Fruit fly (Drosophila melanogaster) whole organism, embryonic: Measurements from ENCODE around the gene CG13248.
A peak's percentile ranks its signal among the peaks of the same experiment; 100 is the strongest.

Experiments used
- ATbp ChIP-seq: fragments of 200-800 bp; sonication (Bioruptor generic); optimal IDR thresholded peaks from 2 replicates; lab custom pipeline; 2017; ENCODE audit warnings: missing biosample characterization, mild to moderate bottlenecking, missing genetic modification characterization, missing genetic modification reagents
- Atf6 ChIP-seq: fragments of 200-800 bp; sonication (Bioruptor generic); IDR thresholded peaks from 2 replicates; pipeline ENCODE4 v1.3.6; 2022; ENCODE audit warnings: missing biosample characterization, missing genetic modification characterization
- B-H1 ChIP-seq: fragments of 200-800 bp; sonication (Bioruptor generic); IDR thresholded peaks from 3 replicates; pipeline ENCODE4 v1.3.6; 2022; ENCODE audit warnings: missing biosample characterization, missing genetic modification characterization
- CG11696 ChIP-seq: fragments of 200-800 bp; sonication (Bioruptor generic); IDR thresholded peaks from 2 replicates; pipeline ENCODE4 v1.3.6; 2022; ENCODE audit warnings: missing biosample characterization, missing genetic modification characterization
- CG17328 ChIP-seq: fragments of 200-800 bp; sonication (Bioruptor generic); IDR thresholded peaks from 2 replicates; pipeline ENCODE4 v1.3.6; 2022; ENCODE audit warnings: missing biosample characterization, missing genetic modification characterization
- CG17829 ChIP-seq: fragments of 200-800 bp; optimal IDR thresholded peaks from 2 replicates; lab custom pipeline; 2019; ENCODE audit warnings: missing biosample characterization, mild to moderate bottlenecking, missing genetic modification characterization, moderate library complexity
- CG3163 ChIP-seq: fragments of 200-800 bp; sonication (Bioruptor generic); optimal IDR thresholded peaks from 3 replicates; lab custom pipeline; 2016; ENCODE audit warnings: missing biosample characterization, missing genetic modification characterization
- CG32767 ChIP-seq: fragments of 200-800 bp; sonication (Bioruptor generic); IDR thresholded peaks from 2 replicates; pipeline ENCODE4 v1.3.6; 2022; ENCODE audit warnings: missing biosample characterization, missing genetic modification characterization
- CG3407 ChIP-seq: fragments of 200-800 bp; sonication (Bioruptor generic); optimal IDR thresholded peaks from 2 replicates; lab custom pipeline; 2018; ENCODE audit warnings: missing biosample characterization, mild to moderate bottlenecking, missing genetic modification characterization
- CG34376 ChIP-seq: fragments of 200-800 bp; sonication (Bioruptor generic); optimal IDR thresholded peaks from 2 replicates; lab custom pipeline; 2018; ENCODE audit warnings: missing biosample characterization, mild to moderate bottlenecking, missing genetic modification characterization
- CG4404 ChIP-seq: fragments of 200-800 bp; sonication (Bioruptor generic); IDR thresholded peaks from 2 replicates; pipeline ENCODE4 v1.3.6; 2022; ENCODE audit warnings: missing biosample characterization, missing genetic modification characterization
- CG4617 ChIP-seq: fragments of 200-800 bp; sonication (Bioruptor generic); optimal IDR thresholded peaks from 3 replicates; lab custom pipeline; 2016; ENCODE audit warnings: missing biosample characterization, missing genetic modification characterization, borderline replicate concordance
- CG6654 ChIP-seq: fragments of 200-800 bp; sonication (Bioruptor generic); optimal IDR thresholded peaks from 2 replicates; lab custom pipeline; 2017; ENCODE audit warnings: missing biosample characterization, mild to moderate bottlenecking, missing genetic modification characterization
- CG8388 ChIP-seq: fragments of 200-800 bp; sonication (Bioruptor generic); optimal IDR thresholded peaks from 2 replicates; lab custom pipeline; 2019; ENCODE audit warnings: missing biosample characterization, mild to moderate bottlenecking, missing genetic modification characterization, moderate library complexity
- CTCF ChIP-seq: fragments of 200-800 bp; sonication (Bioruptor generic); optimal IDR thresholded peaks from 2 replicates; lab custom pipeline; 2017; ENCODE audit warnings: missing biosample characterization, mild to moderate bottlenecking, missing genetic modification characterization, moderate library complexity
- D ChIP-seq, 2 experiments: fragments of 200-800 bp in 1 of 2; fragments of >200 bp in 1 of 2; sonication (Bioruptor generic) in 1 of 2; optimal IDR thresholded peaks; 2 replicates in 1 of 2; 3 replicates in 1 of 2; lab custom pipeline; 2017; ENCODE audit warnings: mild to moderate bottlenecking in 1 of 2, missing biosample characterization in 1 of 2, missing genetic modification characterization in 1 of 2, missing genetic modification reagents in 1 of 2
- D19A ChIP-seq: fragments of 200-800 bp; optimal IDR thresholded peaks from 3 replicates; lab custom pipeline; 2019; ENCODE audit warnings: missing biosample characterization, mild to moderate bottlenecking, missing genetic modification characterization, moderate library complexity
- Dbx ChIP-seq: fragments of 200-800 bp; sonication (Bioruptor generic); IDR thresholded peaks from 3 replicates; pipeline ENCODE4 v1.3.6; 2022; ENCODE audit warnings: missing biosample characterization, missing genetic modification characterization
- Doc2 ChIP-seq: fragments of 200-800 bp; sonication (Bioruptor generic); IDR thresholded peaks from 2 replicates; pipeline ENCODE4 v1.3.6; 2022; ENCODE audit warnings: missing biosample characterization, missing genetic modification characterization
- Eip74EF ChIP-seq, 2 experiments: fragments of 200-800 bp in 1 of 2; fragments of >200 bp in 1 of 2; sonication (Bioruptor generic) in 1 of 2; optimal IDR thresholded peaks; 2 replicates each; lab custom pipeline; 2017 to 2019; ENCODE audit warnings: missing biosample characterization in 2 of 2, missing genetic modification characterization in 2 of 2, mild to moderate bottlenecking in 1 of 2, moderate library complexity in 1 of 2
- GATAe ChIP-seq: fragments of 200-800 bp; sonication (Bioruptor generic); conservative IDR thresholded peaks from 2 replicates; pipeline ENCODE4 v1.3.6; 2022; ENCODE audit warnings: missing biosample characterization, missing genetic modification characterization
- H15 ChIP-seq: fragments of 200-800 bp; sonication (Bioruptor generic); IDR thresholded peaks from 3 replicates; pipeline ENCODE4 v1.3.6; 2022; ENCODE audit warnings: missing biosample characterization, missing genetic modification characterization
- Hey ChIP-seq: fragments of 200-800 bp; sonication (Bioruptor generic); optimal IDR thresholded peaks from 3 replicates; lab custom pipeline; 2018; ENCODE audit warnings: missing biosample characterization, mild to moderate bottlenecking, missing genetic modification characterization
- HmgZ ChIP-seq: fragments of 200-800 bp; sonication (Bioruptor generic); optimal IDR thresholded peaks from 2 replicates; lab custom pipeline; 2018; ENCODE audit warnings: missing biosample characterization, mild to moderate bottlenecking, missing genetic modification characterization
- Lpt ChIP-seq: fragments of >200 bp; optimal IDR thresholded peaks from 2 replicates; lab custom pipeline; 2018; ENCODE audit warnings: missing biosample characterization, missing genetic modification characterization
- MTF-1 ChIP-seq: fragments of 200-800 bp; sonication (Bioruptor generic); optimal IDR thresholded peaks from 2 replicates; lab custom pipeline; 2018; ENCODE audit warnings: missing biosample characterization, mild to moderate bottlenecking, missing genetic modification characterization, borderline replicate concordance
- Neu2 ChIP-seq: fragments of 200-800 bp; sonication (Bioruptor generic); optimal IDR thresholded peaks from 3 replicates; lab custom pipeline; 2016; ENCODE audit warnings: missing biosample characterization, missing genetic modification characterization, borderline replicate concordance
- Nf-YB ChIP-seq: fragments of 200-800 bp; sonication (Bioruptor generic); optimal IDR thresholded peaks from 3 replicates; lab custom pipeline; 2019; ENCODE audit warnings: missing biosample characterization, mild to moderate bottlenecking, missing genetic modification characterization, moderate library complexity
- Oli ChIP-seq: fragments of 200-800 bp; sonication (Bioruptor generic); optimal IDR thresholded peaks from 2 replicates; lab custom pipeline; 2018; ENCODE audit warnings: missing biosample characterization, mild to moderate bottlenecking, missing genetic modification characterization, moderate library complexity
- Opbp ChIP-seq: fragments of 200-800 bp; sonication (Bioruptor generic); IDR thresholded peaks from 3 replicates; pipeline ENCODE4 v1.3.6; 2022; ENCODE audit warnings: missing biosample characterization, missing genetic modification characterization; ENCODE audit not compliant: partially characterized antibody
- Taf1 ChIP-seq: fragments of 200-800 bp; sonication (Bioruptor generic); IDR thresholded peaks from 2 replicates; pipeline ENCODE4 v1.3.6; 2022; ENCODE audit warnings: missing biosample characterization, missing genetic modification characterization
- Vsx1 ChIP-seq: fragments of 200-800 bp; sonication (Bioruptor generic); optimal IDR thresholded peaks from 2 replicates; lab custom pipeline; 2017; ENCODE audit warnings: missing biosample characterization, mild to moderate bottlenecking, missing genetic modification characterization, missing genetic modification reagents
- Xbp1 ChIP-seq: fragments of 200-800 bp; sonication (Bioruptor generic); optimal IDR thresholded peaks from 3 replicates; lab custom pipeline; 2016; ENCODE audit warnings: missing biosample characterization, mild to moderate bottlenecking, missing genetic modification characterization
- al ChIP-seq: fragments of 200-800 bp; sonication (Bioruptor generic); IDR thresholded peaks from 2 replicates; pipeline ENCODE4 v1.3.6; 2022; ENCODE audit warnings: missing biosample characterization, missing genetic modification characterization
- ap ChIP-seq: fragments of 200-800 bp; sonication (Bioruptor generic); IDR thresholded peaks from 2 replicates; pipeline ENCODE4 v1.3.6; 2022; ENCODE audit warnings: missing biosample characterization, missing genetic modification characterization
- caup ChIP-seq: fragments of 200-800 bp; sonication (Bioruptor generic); optimal IDR thresholded peaks from 3 replicates; lab custom pipeline; 2017; ENCODE audit warnings: missing biosample characterization, mild to moderate bottlenecking, missing genetic modification characterization, moderate library complexity; ENCODE audit not compliant: severe bottlenecking
- chn ChIP-seq: fragments of 200-800 bp; sonication (Bioruptor generic); optimal IDR thresholded peaks from 2 replicates; lab custom pipeline; 2016; ENCODE audit warnings: missing biosample characterization, missing genetic modification characterization
- dm ChIP-seq: fragments of 200-800 bp; sonication (Bioruptor generic); optimal IDR thresholded peaks from 3 replicates; lab custom pipeline; 2016; ENCODE audit warnings: missing biosample characterization, missing genetic modification characterization
- en ChIP-seq: fragments of 200-800 bp; sonication (Bioruptor generic); optimal IDR thresholded peaks from 2 replicates; lab custom pipeline; 2016; ENCODE audit warnings: missing biosample characterization, missing genetic modification characterization
- ewg ChIP-seq: fragments of 200-800 bp; sonication (Bioruptor generic); optimal IDR thresholded peaks from 3 replicates; lab custom pipeline; 2017; ENCODE audit warnings: mild to moderate bottlenecking, missing biosample characterization, missing genetic modification reagents, missing genetic modification characterization
- exex ChIP-seq: fragments of 200-800 bp; sonication (Bioruptor generic); optimal IDR thresholded peaks from 4 replicates; lab custom pipeline; 2018; ENCODE audit warnings: missing biosample characterization, mild to moderate bottlenecking, missing genetic modification characterization, moderate library complexity
- fu2 ChIP-seq: fragments of 200-800 bp; sonication (Bioruptor generic); optimal IDR thresholded peaks from 2 replicates; lab custom pipeline; 2016; ENCODE audit warnings: missing biosample characterization, missing genetic modification characterization
- odd ChIP-seq: fragments of 200-800 bp; sonication (Bioruptor generic); optimal IDR thresholded peaks from 2 replicates; lab custom pipeline; 2017; ENCODE audit warnings: missing biosample characterization, mild to moderate bottlenecking, missing genetic modification characterization
- rib ChIP-seq: fragments of 200-800 bp; sonication (Bioruptor generic); IDR thresholded peaks from 2 replicates; pipeline ENCODE4 v1.3.6; 2022; ENCODE audit warnings: missing biosample characterization, missing genetic modification characterization
- sc ChIP-seq, 3 experiments: fragments of >200 bp in 2 of 3; fragments of 200-800 bp in 1 of 3; sonication (Bioruptor generic) in 1 of 3; optimal IDR thresholded peaks; 2 replicates in 2 of 3; 3 replicates in 1 of 3; lab custom pipeline; 2017; ENCODE audit warnings: mild to moderate bottlenecking in 1 of 3, missing biosample characterization in 1 of 3, missing genetic modification characterization in 1 of 3, missing genetic modification reagents in 1 of 3
- sens ChIP-seq: fragments of 200-800 bp; sonication (Bioruptor generic); peaks from one replicate; lab custom pipeline; 2016; ENCODE audit warnings: missing biosample characterization, missing genetic modification characterization
- seq ChIP-seq: fragments of 200-800 bp; sonication (Bioruptor generic); IDR thresholded peaks from 2 replicates; pipeline ENCODE4 v1.3.6; 2022; ENCODE audit warnings: missing biosample characterization, missing genetic modification characterization
- tap ChIP-seq: fragments of 200-800 bp; optimal IDR thresholded peaks from 3 replicates; lab custom pipeline; 2019; ENCODE audit warnings: missing biosample characterization, mild to moderate bottlenecking, missing genetic modification characterization, moderate library complexity
- tll ChIP-seq, 2 experiments: fragments of 200-800 bp in 1 of 2; fragments of >200 bp in 1 of 2; sonication (Bioruptor generic) in 1 of 2; optimal IDR thresholded peaks; 2 replicates each; lab custom pipeline; 2017 to 2019; ENCODE audit warnings: missing biosample characterization in 2 of 2, missing genetic modification characterization in 2 of 2, mild to moderate bottlenecking in 1 of 2, moderate library complexity in 1 of 2

Gene CG13248

DNA sequence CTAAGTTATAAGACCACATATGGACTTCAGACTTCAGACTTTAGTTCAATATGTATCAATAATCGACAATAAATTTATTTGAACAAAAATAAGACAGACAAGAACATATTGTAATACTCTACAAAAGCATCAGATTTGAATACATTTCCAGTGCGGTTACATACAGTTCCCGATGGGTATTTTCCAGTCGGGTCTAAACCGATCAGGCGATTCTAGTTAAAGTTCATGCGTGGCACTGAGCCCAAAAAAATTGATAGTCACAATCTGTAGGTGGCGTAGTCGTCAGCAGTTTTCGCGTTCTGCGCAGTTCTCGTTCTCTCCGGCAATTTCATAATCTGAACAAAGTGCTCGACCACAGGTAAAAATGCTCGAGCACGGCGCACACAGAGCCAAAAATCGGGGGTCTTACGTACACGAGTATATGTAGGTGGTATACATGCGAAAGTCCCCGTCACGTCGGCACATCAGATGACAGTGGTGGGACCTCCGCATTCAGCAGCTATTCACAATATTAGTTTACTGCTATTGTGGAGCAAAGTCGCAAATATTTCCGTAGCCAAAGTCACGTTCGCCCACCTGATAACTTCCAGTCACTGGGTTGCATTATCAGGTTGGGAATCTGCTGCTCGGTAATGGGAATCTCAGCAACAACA is 15.0 kb downstream of the CG13248 start (continued):
- TF ChIP-seq CG8388 (GFP tag; lab: Kevin White, UChicago) (no peak), B-H1 (no peak), Eip74EF (GFP tag; optimal IDR thresholded peaks at IDR 0.05; lab: Kevin White, UChicago) (no peak), exex (tag; lab: Kevin White, UChicago) (peak; percentile 71), Nf-YB (no peak), Opbp (GFP tag; lab: Robert Waterston, UW) (no peak), CG17829 (tag; lab: Kevin White, UChicago) (no peak), Hey (tag; lab: Kevin White, UChicago) (peak; percentile 40), CG4404 (GFP tag; lab: Robert Waterston, UW) (no peak), Taf1 (no peak), MTF-1 (GFP tag; lab: Kevin White, UChicago) (no peak), Xbp1 (GFP tag; lab: Kevin White, UChicago) (peak; percentile 40), tap (tag; lab: Kevin White, UChicago) (no peak), dm (GFP tag; lab: Kevin White, UChicago) (no peak), Dbx (GFP tag; lab: Robert Waterston, UW) (0 out of 3 replicates have a peak, but pooled peaks have one; percentile 46), CG3163 (GFP tag; lab: Kevin White, UChicago) (peak; percentile 17), H15 (GFP tag; lab: Robert Waterston, UW) (no peak), seq (GFP tag; lab: Robert Waterston, UW) (no peak; the same call in 1 of the 2 replicates), D19A (tag; lab: Kevin White, UChicago) (peak; percentile 63), CG34376 (GFP tag; lab: Kevin White, UChicago) (peak; percentile 82), Oli (peak; percentile 48), CG17328 (GFP tag; lab: Robert Waterston, UW) (no peak), sc (optimal IDR thresholded peaks at IDR 0.05; lab: Kevin White, UChicago) (no peak), sc (GFP tag; optimal IDR thresholded peaks at IDR 0.05; lab: Kevin White, UChicago) (no peak), ap (GFP tag; lab: Robert Waterston, UW) (no peak), rib (GFP tag; lab: Robert Waterston, UW) (no peak), CG32767 (no peak), tll (GFP tag; optimal IDR thresholded peaks at IDR 0.05; lab: Kevin White, UChicago) (no peak), Atf6 (GFP tag; lab: Robert Waterston, UW) (peak; percentile 75), CG4617 (GFP tag; lab: Kevin White, UChicago) (no peak), fu2 (peak; percentile 19), chn (GFP tag; lab: Kevin White, UChicago) (no peak), ewg (GFP tag; lab: Kevin White, UChicago) (no peak), HmgZ (tag; lab: Kevin White, UChicago) (peak; percentile 72), GATAe (no peak; the same call in 1 of the 2 replicates), CTCF (GFP tag; lab: Kevin White, UChicago) (peak; percentile 63), ATbp (GFP tag; lab: Kevin White, UChicago) (no peak), CG6654 (GFP tag; lab: Kevin White, UChicago) (no peak), CG11696 (GFP tag; lab: Robert Waterston, UW) (no peak), Lpt (GFP tag; lab: Kevin White, UChicago) (no peak), Vsx1 (GFP tag; lab: Kevin White, UChicago) (no peak), sens (GFP tag; lab: Kevin White, UChicago) (peak; percentile 52), D (optimal IDR thresholded peaks at IDR 0.05; lab: Kevin White, UChicago) (no peak), D (GFP tag; optimal IDR thresholded peaks at IDR 0.05; lab: Kevin White, UChicago) (no peak), CG3407 (no peak), Neu2 (GFP tag; lab: Kevin White, UChicago) (no peak), Doc2 (GFP tag; lab: Robert Waterston, UW) (no peak), odd (GFP tag; lab: Kevin White, UChicago) (no peak), al (GFP tag; lab: Robert Waterston, UW) (peak; percentile 13; the same call in 1 of the 2 replicates), en (no peak), caup (GFP tag; lab: Kevin White, UChicago) (peak; percentile 46)
